Worm (Caenorhabditis elegans) whole organism, mixed stage, embryonic: ENCODE measurements around the gene glt-6.

Source experiments
- cnd-1 ChIP-seq: fragments of 200-800 bp; sonication (Bioruptor generic); optimal IDR thresholded peaks from 2 replicates; lab custom pipeline; 2018; ENCODE audit warnings: mild to moderate bottlenecking, missing genetic modification characterization, missing compliant biosample characterization
- unc-39 ChIP-seq: fragments of 150-350 bp; optimal IDR thresholded peaks from 2 replicates; lab custom pipeline; 2014; ENCODE audit warnings: missing biosample characterization, missing genetic modification characterization
- unc-62 ChIP-seq: fragments of 150-350 bp; optimal IDR thresholded peaks from 2 replicates; lab custom pipeline; 2014; ENCODE audit warnings: missing biosample characterization, missing genetic modification reagents, missing genetic modification characterization

DNA sequence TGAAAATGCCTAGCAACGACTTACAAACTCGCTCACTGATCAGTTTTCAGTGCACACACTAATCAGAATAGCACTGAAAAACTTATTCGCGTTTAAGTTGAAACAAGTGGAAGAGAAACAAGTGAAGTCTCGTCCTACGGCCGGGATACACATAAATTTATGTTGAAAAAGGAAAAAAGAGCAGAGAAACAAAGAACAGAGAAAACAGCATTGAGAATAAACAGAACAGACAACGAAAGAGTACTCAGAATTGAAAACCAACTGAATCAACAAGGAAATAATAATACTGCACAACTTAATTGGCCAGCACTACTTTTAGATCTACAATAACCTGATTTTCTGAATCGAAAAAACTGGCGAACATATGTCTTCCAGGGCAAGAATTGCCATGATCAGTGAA lies 50.9 kb downstream of the glt-6 start, which contains the start of gene F49E8.6:
- TF ChIP-seq unc-62 (GFP tag; lab: Kevin White, UChicago): no peak
- TF ChIP-seq cnd-1 (tag; lab: Kevin White, UChicago): no peak
- TF ChIP-seq unc-39 (tag; lab: Kevin White, UChicago): no peak
